Worm (Caenorhabditis elegans): ENCODE data around the gene C39B10.5.

- TF ChIP-seq dao-5 (tag; optimal IDR thresholded peaks at IDR 0.05): no peak
- TF ChIP-seq W03F9.2 (tag; optimal IDR thresholded peaks at IDR 0.05): no peak
- TF ChIP-seq him-1 (tag; optimal IDR thresholded peaks at IDR 0.05): no peak
Observed at ce11 chrX:10476573-10476972, 29.4 kb downstream of the C39B10.5 start, which contains the start of gene C39B10.7.
